Fruit fly (Drosophila melanogaster) Kc167 (cell line): ENCODE results near the gene Ero1L.

ENCODE experiments used
- h ChIP-seq: fragments of >200 bp; optimal IDR thresholded peaks from 3 replicates; lab custom pipeline; 2018; ENCODE audit warnings: missing external identifiers
- insv ChIP-seq: fragments of >200 bp; optimal IDR thresholded peaks from 3 replicates; lab custom pipeline; 2018; ENCODE audit warnings: missing external identifiers
- psq ChIP-seq: fragments of >200 bp; optimal IDR thresholded peaks from 2 replicates; lab custom pipeline; 2017; ENCODE audit warnings: missing external identifiers
- ttk ChIP-seq: sonication (Bioruptor generic); optimal IDR thresholded peaks from 2 replicates; lab custom pipeline; 2017; ENCODE audit warnings: missing external identifiers

DNA sequence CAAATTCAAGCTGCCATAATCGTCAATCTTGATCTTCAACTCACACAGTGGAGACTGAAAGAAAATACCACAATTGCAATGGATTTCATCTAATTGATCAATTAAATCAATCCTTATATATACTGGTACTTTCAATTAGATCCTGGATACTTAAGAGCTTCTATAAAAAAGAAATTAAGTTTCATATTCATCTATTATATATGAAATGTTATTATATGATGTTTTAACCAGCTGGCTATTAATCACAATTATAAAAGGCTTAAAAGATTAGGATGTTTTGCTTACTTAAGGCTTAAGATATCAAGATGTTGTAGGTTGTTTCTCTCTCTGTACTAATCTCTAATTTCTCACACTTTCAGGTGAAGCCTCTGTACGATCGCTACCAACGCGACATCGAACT, 34.7 kb downstream of the Ero1L start:
- TF ChIP-seq insv (lab: Kevin White, UChicago): no peak
- no peak for TF ChIP-seq psq (lab: Kevin White, UChicago)
- no peak for TF ChIP-seq h (lab: Kevin White, UChicago)
- no peak for TF ChIP-seq ttk (lab: Kevin White, UChicago)
